Worm (Caenorhabditis elegans): Measurements from ENCODE around the gene lys-2.

The lys-2 gene

DNA sequence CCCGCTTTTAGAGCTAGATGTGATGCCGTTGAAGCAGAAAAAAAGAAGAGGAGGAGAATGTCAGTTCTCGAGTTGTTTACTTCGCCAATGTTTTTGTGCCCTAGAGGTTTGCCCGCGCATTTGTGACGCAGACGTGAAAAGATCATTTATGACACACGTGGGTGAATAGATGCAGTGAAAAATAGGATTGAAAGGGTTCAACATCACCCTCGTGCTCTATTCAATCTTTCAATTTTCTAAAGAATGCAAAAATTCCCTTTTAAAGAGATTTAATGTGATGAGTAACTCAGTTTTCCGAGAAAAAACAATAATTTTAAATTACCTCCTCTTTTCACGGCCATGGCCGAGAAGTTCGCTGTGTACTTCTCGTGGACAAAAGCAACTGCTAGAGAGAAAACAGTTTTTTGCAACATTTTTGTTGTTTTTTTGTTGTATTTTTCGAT lies 34.8 kb downstream of the lys-2 start (continued):
- TF ChIP-seq ceh-58 (GFP tag; IDR thresholded peaks at IDR 0.05) (no peak), bed-1 (GFP tag; IDR thresholded peaks at IDR 0.05) (no peak), rcor-1 (GFP tag; IDR thresholded peaks at IDR 0.05) (no peak), let-526 (GFP tag; IDR thresholded peaks at IDR 0.05) (no peak), ztf-22 (GFP tag; optimal IDR thresholded peaks at IDR 0.05) (no peak), hlh-26 (GFP tag; conservative IDR thresholded peaks at IDR 0.05) (no peak), lin-26 (GFP tag; IDR thresholded peaks at IDR 0.05) (no peak), hsf-1 (GFP tag; IDR thresholded peaks at IDR 0.05) (no peak), F57A8.1 (GFP tag; optimal IDR thresholded peaks at IDR 0.05) (no peak), Y95B8A.8 (GFP tag; IDR thresholded peaks at IDR 0.05) (no peak), Y53F4B.3 (GFP tag; IDR thresholded peaks at IDR 0.05) (no peak), nfya-1 (tag; optimal IDR thresholded peaks at IDR 0.05; ENCODE audit: borderline replicate concordance, insufficient read depth) (no peak), nhr-179 (tag; optimal IDR thresholded peaks at IDR 0.05) (no peak), aptf-3 (GFP tag; IDR thresholded peaks at IDR 0.05) (no peak), egl-18 (GFP tag; IDR thresholded peaks at IDR 0.05) (no peak), fkh-3 (tag; optimal IDR thresholded peaks at IDR 0.05) (no peak), ceh-40 (GFP tag; IDR thresholded peaks at IDR 0.05) (no peak), cebp-1 (GFP tag; IDR thresholded peaks at IDR 0.05) (no peak), cebp-1 (tag; optimal IDR thresholded peaks at IDR 0.05) (peak; percentile 28), tbp1 (GFP tag; optimal IDR thresholded peaks at IDR 0.05) (no peak), snpc-1.3 (tag; optimal IDR thresholded peaks at IDR 0.05; ENCODE audit: insufficient read depth) (no peak), hrde-1 (tag; optimal IDR thresholded peaks at IDR 0.05; ENCODE audit: borderline replicate concordance) (no peak), snpc-3.4 (tag; optimal IDR thresholded peaks at IDR 0.05) (no peak), T26A5.8 (tag; optimal IDR thresholded peaks at IDR 0.05) (no peak), F33H1.4 (GFP tag; IDR thresholded peaks at IDR 0.05) (no peak), mes-4 (tag; optimal IDR thresholded peaks at IDR 0.05) (no peak), mcd-1 (GFP tag; IDR thresholded peaks at IDR 0.05) (no peak; the same call in 1 of the 2 replicates), C06A6.2 (GFP tag; conservative IDR thresholded peaks at IDR 0.05) (no peak)

- TF ChIP-seq unc-62 (GFP tag; optimal IDR thresholded peaks at IDR 0.05), result peak; percentile 91
- no peak for TF ChIP-seq cebp-1 (GFP tag; IDR thresholded peaks at IDR 0.05)
- TF ChIP-seq cebp-1 (tag; optimal IDR thresholded peaks at IDR 0.05), result peak; percentile 34
- no peak for TF ChIP-seq madf-3 (GFP tag; IDR thresholded peaks at IDR 0.05)
These were observed 35.7 kb downstream of the lys-2 start for ce11 chrV:10245615-10246014.

ce11 chrV:10244018-10244720 lies 37.1 kb downstream of the lys-2 start:
- TF ChIP-seq madf-6 (GFP tag; IDR thresholded peaks at IDR 0.05), result no peak
- TF ChIP-seq ceh-79 (tag; optimal IDR thresholded peaks at IDR 0.05), result no peak
- peak; percentile 61 for TF ChIP-seq nhr-80 (tag; optimal IDR thresholded peaks at IDR 0.05)
- no peak for TF ChIP-seq Y67H2A.10 (GFP tag; conservative IDR thresholded peaks at IDR 0.05)

DNA sequence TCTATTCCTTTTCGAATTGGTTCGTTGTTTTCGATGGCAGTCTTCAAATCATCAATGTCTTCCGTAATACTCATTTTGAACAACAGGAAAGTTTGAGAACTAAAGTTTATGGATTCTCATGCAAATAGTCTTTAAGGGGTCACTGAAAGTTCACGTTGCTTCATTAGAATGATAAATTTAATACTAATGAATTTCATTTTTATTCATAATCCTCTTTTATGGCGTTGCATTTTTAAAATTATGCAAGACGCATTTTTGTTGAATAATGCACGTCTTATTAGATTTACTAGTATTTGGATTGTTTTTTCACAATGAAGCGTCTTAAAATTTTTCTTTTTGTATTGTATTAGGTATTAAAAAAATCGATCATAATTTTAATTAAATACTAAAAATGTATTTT lies 38.2 kb downstream of the lys-2 start, which contains the start of gene C12D8.9:
TSS of gene C12D8.9 (minus strand) at position 101 of the 400 bp plus-strand sequence.
- TF ChIP-seq cebp-1 (GFP tag; IDR thresholded peaks at IDR 0.05) (no peak), cebp-1 (tag; optimal IDR thresholded peaks at IDR 0.05) (no peak), rec-8 (tag; optimal IDR thresholded peaks at IDR 0.05) (no peak), F57C9.4 (tag; optimal IDR thresholded peaks at IDR 0.05) (no peak), rpc-1 (optimal IDR thresholded peaks at IDR 0.05) (no peak), rpc-1 (tag; optimal IDR thresholded peaks at IDR 0.05) (no peak), ztf-6 (GFP tag; IDR thresholded peaks at IDR 0.05) (no peak)

All from whole organism, young adult.